Worm (Caenorhabditis elegans): ENCODE data around the gene ttbk-6.

DNA sequence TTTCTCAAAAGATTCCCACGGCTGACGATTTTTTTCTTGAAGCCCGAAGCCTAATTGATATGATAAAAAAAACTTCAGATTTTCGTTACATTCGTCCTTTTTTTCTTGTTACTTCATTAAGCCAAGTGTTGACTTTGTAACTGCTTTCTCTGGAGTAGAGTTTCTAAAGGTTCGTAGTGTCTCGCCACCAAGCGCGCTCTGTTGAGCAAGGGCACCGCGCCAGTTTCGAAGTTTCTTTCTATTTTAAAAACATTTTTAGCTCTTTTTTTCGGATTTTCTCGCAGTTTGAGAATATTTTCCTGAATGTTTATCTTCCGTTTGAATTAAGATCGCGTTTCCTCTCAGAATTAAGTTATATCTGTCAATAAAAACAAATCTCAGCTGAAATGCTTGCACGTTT is 2.1 kb downstream of the ttbk-6 start:
- TF ChIP-seq sma-3 (GFP tag; optimal IDR thresholded peaks at IDR 0.05) (no peak), skn-1 (tag; optimal IDR thresholded peaks at IDR 0.05) (no peak), alr-1 (tag; optimal IDR thresholded peaks at IDR 0.05) (no peak), ZK546.5 (tag; optimal IDR thresholded peaks at IDR 0.05) (no peak), unc-62 (GFP tag; optimal IDR thresholded peaks at IDR 0.05) (no peak)

Data from whole organism, L2 larva.